Fruit fly (Drosophila melanogaster) whole organism, adult: Measurements from ENCODE around the gene CG3277.

ENCODE experiments used
- CG11617 ChIP-seq: fragments of 200-800 bp; sonication (Bioruptor generic); optimal IDR thresholded peaks from 2 replicates; lab custom pipeline; 2017; ENCODE audit warnings: mild to moderate bottlenecking, missing biosample characterization, missing genetic modification reagents, missing genetic modification characterization
- CG12768 ChIP-seq: fragments of 200-800 bp; sonication (Bioruptor generic); optimal IDR thresholded peaks from 2 replicates; lab custom pipeline; 2017; ENCODE audit warnings: missing biosample characterization, missing genetic modification characterization, mild to moderate bottlenecking, moderate library complexity, missing genetic modification reagents
- CG14711 ChIP-seq: fragments of 200-800 bp; sonication (Bioruptor generic); optimal IDR thresholded peaks from 2 replicates; lab custom pipeline; 2018; ENCODE audit warnings: missing biosample characterization, mild to moderate bottlenecking, missing genetic modification characterization, moderate library complexity
- CG1620 ChIP-seq: fragments of 200-800 bp; sonication (Bioruptor generic); optimal IDR thresholded peaks from 2 replicates; lab custom pipeline; 2016; ENCODE audit warnings: missing biosample characterization, missing genetic modification characterization
- CG33017 ChIP-seq: fragments of 200-800 bp; sonication (Bioruptor generic); optimal IDR thresholded peaks from 2 replicates; lab custom pipeline; 2018; ENCODE audit warnings: missing biosample characterization, mild to moderate bottlenecking, missing genetic modification characterization, moderate library complexity
- CG5204 ChIP-seq: fragments of 200-800 bp; sonication (Bioruptor generic); optimal IDR thresholded peaks from 2 replicates; lab custom pipeline; 2016; ENCODE audit warnings: missing biosample characterization, missing genetic modification characterization
- CG7045 ChIP-seq: fragments of 200-800 bp; sonication (Bioruptor generic); optimal IDR thresholded peaks from 2 replicates; lab custom pipeline; 2017; ENCODE audit warnings: missing biosample characterization, mild to moderate bottlenecking, missing genetic modification characterization
- CG7101 ChIP-seq: fragments of 200-800 bp; sonication (Bioruptor generic); optimal IDR thresholded peaks from 2 replicates; lab custom pipeline; 2018; ENCODE audit warnings: missing biosample characterization, mild to moderate bottlenecking, missing genetic modification characterization, moderate library complexity
- Clk ChIP-seq: fragments of 200-800 bp; sonication (Bioruptor generic); optimal IDR thresholded peaks from 2 replicates; lab custom pipeline; 2017; ENCODE audit warnings: missing biosample characterization, missing genetic modification characterization
- Crg-1 ChIP-seq: fragments of 200-800 bp; sonication (Bioruptor generic); optimal IDR thresholded peaks from 2 replicates; lab custom pipeline; 2016; ENCODE audit warnings: missing biosample characterization, missing genetic modification characterization
- Hr96 ChIP-seq: fragments of 200-800 bp; sonication (Bioruptor generic); optimal IDR thresholded peaks from 2 replicates; lab custom pipeline; 2016; ENCODE audit warnings: missing biosample characterization, missing genetic modification characterization
- Mnt ChIP-seq: fragments of 200-800 bp; sonication (Bioruptor generic); optimal IDR thresholded peaks from 2 replicates; lab custom pipeline; 2016; ENCODE audit warnings: missing biosample characterization, mild to moderate bottlenecking, missing genetic modification characterization
- bab1 ChIP-seq: fragments of 200-800 bp; sonication (Bioruptor generic); optimal IDR thresholded peaks from 3 replicates; lab custom pipeline; 2019; ENCODE audit warnings: missing biosample characterization, mild to moderate bottlenecking, missing genetic modification characterization, moderate library complexity
- cic ChIP-seq: fragments of 200-800 bp; sonication (Bioruptor generic); optimal IDR thresholded peaks from 2 replicates; lab custom pipeline; 2017; ENCODE audit warnings: missing biosample characterization, mild to moderate bottlenecking, missing genetic modification characterization, moderate library complexity
- cnc ChIP-seq, 2 experiments: fragments of >200 bp; optimal IDR thresholded peaks; 2 replicates each; lab custom pipeline; 2017
- kay ChIP-seq: fragments of 200-800 bp; sonication (Bioruptor generic); peaks from one replicate; lab custom pipeline; 2016; ENCODE audit warnings: missing biosample characterization, missing genetic modification characterization, borderline replicate concordance
- ovo ChIP-seq: fragments of 200-800 bp; sonication (Bioruptor generic); optimal IDR thresholded peaks from 2 replicates; lab custom pipeline; 2016; ENCODE audit warnings: missing biosample characterization, missing genetic modification characterization
- pad ChIP-seq: fragments of 200-800 bp; sonication (Bioruptor generic); optimal IDR thresholded peaks from 3 replicates; lab custom pipeline; 2017; ENCODE audit warnings: missing biosample characterization, missing genetic modification characterization, mild to moderate bottlenecking, moderate library complexity, missing genetic modification reagents
- tj ChIP-seq: fragments of 200-800 bp; sonication (Bioruptor generic); optimal IDR thresholded peaks from 3 replicates; lab custom pipeline; 2017; ENCODE audit warnings: missing biosample characterization, mild to moderate bottlenecking, missing genetic modification characterization, moderate library complexity
- toe ChIP-seq: fragments of 200-800 bp; sonication (Bioruptor generic); optimal IDR thresholded peaks from 2 replicates; lab custom pipeline; 2016; ENCODE audit warnings: missing biosample characterization, missing genetic modification characterization

The CG3277 gene

dm6 chr2L:3352927-3353326, 49.0 kb downstream of the CG3277 start:
- no peak for TF ChIP-seq kay (GFP tag; lab: Kevin White, UChicago)
- no peak for TF ChIP-seq cnc (optimal IDR thresholded peaks at IDR 0.05; lab: Kevin White, UChicago)
- no peak for TF ChIP-seq CG33017 (tag; lab: Kevin White, UChicago)
- TF ChIP-seq CG1620 (GFP tag; lab: Kevin White, UChicago), result no peak
- no peak for TF ChIP-seq CG12768 (GFP tag; lab: Kevin White, UChicago)

dm6 chr2L:3353791-3354190, 49.9 kb downstream of the CG3277 start:
- TF ChIP-seq ovo (no peak), kay (GFP tag; lab: Kevin White, UChicago) (peak; percentile 57)

dm6 chr2L:3354642-3355380, 50.9 kb downstream of the CG3277 start, which contains the start of gene E23:
E23 (minus strand) TSS chr2L:3354829.
- TF ChIP-seq pad (peak; percentile 97), CG14711 (tag; lab: Kevin White, UChicago) (peak; percentile 85), toe (no peak), Mnt (GFP tag; lab: Kevin White, UChicago) (peak; percentile 96), bab1 (peak; percentile 93), Hr96 (GFP tag; lab: Kevin White, UChicago) (no peak), CG11617 (GFP tag; lab: Kevin White, UChicago) (peak; percentile 93), ovo (peak; percentile 89), Clk (peak; percentile 83), kay (GFP tag; lab: Kevin White, UChicago) (no peak), CG33017 (tag; lab: Kevin White, UChicago) (peak; percentile 92), CG5204 (GFP tag; lab: Kevin White, UChicago) (no peak), cnc (optimal IDR thresholded peaks at IDR 0.05; lab: Kevin White, UChicago) (no peak), CG1620 (GFP tag; lab: Kevin White, UChicago) (peak; percentile 90), cic (peak; percentile 77), Crg-1 (GFP tag; lab: Kevin White, UChicago) (peak; percentile 82), CG12768 (GFP tag; lab: Kevin White, UChicago) (peak; percentile 89), CG7045 (peak; percentile 94), CG7101 (peak; percentile 92), tj (GFP tag; lab: Kevin White, UChicago) (peak; percentile 60)

dm6 chr2L:3355791-3356190, 51.9 kb downstream of the CG3277 start:
- TF ChIP-seq cnc (optimal IDR thresholded peaks at IDR 0.05; lab: Kevin White, UChicago), result no peak
- TF ChIP-seq bab1, result no peak
- no peak for TF ChIP-seq tj (GFP tag; lab: Kevin White, UChicago)
- no peak for TF ChIP-seq CG12768 (GFP tag; lab: Kevin White, UChicago)
- TF ChIP-seq CG5204 (GFP tag; lab: Kevin White, UChicago), result no peak
- no peak for TF ChIP-seq CG11617 (GFP tag; lab: Kevin White, UChicago)
- TF ChIP-seq Crg-1 (GFP tag; lab: Kevin White, UChicago), result no peak
- TF ChIP-seq CG1620 (GFP tag; lab: Kevin White, UChicago), result no peak
- TF ChIP-seq CG14711 (tag; lab: Kevin White, UChicago), result no peak
- no peak for TF ChIP-seq CG7101
- no peak for TF ChIP-seq Hr96 (GFP tag; lab: Kevin White, UChicago)
- TF ChIP-seq Clk, result no peak
- TF ChIP-seq Mnt (GFP tag; lab: Kevin White, UChicago), result no peak
- no peak for TF ChIP-seq CG7045
- TF ChIP-seq toe, result no peak
- no peak for TF ChIP-seq CG33017 (tag; lab: Kevin White, UChicago)
- TF ChIP-seq cic, result no peak

dm6 chr2L:3356193-3356645, 52.3 kb downstream of the CG3277 start:
- TF ChIP-seq CG7101 (no peak), CG14711 (tag; lab: Kevin White, UChicago) (no peak), CG7045 (no peak), toe (no peak), CG1620 (GFP tag; lab: Kevin White, UChicago) (no peak), pad (no peak), kay (GFP tag; lab: Kevin White, UChicago) (peak; percentile 83), CG12768 (GFP tag; lab: Kevin White, UChicago) (no peak)

- TF ChIP-seq bab1, result no peak
- peak; percentile 54 for TF ChIP-seq kay (GFP tag; lab: Kevin White, UChicago)
Measured at dm6 chr2L:3356790-3357696, 53.1 kb downstream of the CG3277 start, which contains the start of gene CG8838. CG8838 (plus strand) TSS chr2L:3357646.
